Worm (Caenorhabditis elegans): ENCODE measurements around the gene sra-9.

Gene sra-9

DNA sequence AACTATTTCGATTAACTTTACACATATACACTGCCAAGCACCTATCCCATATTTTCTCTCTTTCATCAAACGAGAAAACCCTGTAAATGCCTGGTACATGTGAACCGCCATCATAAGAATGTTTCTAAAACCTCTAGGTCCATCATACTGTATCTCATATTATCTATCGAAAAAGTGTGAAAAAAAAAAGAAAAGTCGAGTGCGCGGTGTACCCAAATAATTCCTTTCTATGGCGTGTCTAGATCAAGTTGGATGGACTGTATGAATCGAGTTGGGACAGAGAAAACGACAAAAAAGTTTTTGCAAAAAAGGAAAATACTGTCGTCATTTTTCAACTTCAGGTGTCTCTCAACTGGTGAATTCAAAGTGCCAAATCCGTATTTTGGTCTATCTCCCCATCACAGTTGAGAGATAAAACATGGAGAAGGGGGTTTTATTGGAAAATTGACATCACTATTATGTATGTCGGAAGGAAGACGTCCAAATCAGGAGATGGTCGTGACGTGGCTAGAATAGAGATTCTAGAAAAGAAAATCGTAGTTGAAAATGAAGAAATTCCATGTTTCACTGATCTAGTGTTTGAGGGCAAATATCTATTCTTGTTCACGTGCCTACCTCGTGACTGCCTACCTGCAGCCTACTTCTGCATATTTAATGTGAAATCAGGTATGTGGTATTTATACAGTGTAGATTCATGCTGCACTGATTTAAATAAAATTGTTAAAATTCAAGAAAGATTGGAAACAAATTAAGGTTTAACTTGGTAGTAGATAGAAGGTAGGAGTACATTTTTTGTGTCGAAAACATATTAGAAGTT lies 38.7 kb upstream of the sra-9 start (continued):
- peak; percentile 63 for TF ChIP-seq snu-23 (GFP tag; optimal IDR thresholded peaks at IDR 0.05)
- no peak for TF ChIP-seq mef-2 (tag; optimal IDR thresholded peaks at IDR 0.05)
- peak; percentile 24 for TF ChIP-seq nhr-47 (tag; optimal IDR thresholded peaks at IDR 0.05)
- TF ChIP-seq lin-39 (tag; optimal IDR thresholded peaks at IDR 0.05): no peak
- TF ChIP-seq alr-1 (tag; optimal IDR thresholded peaks at IDR 0.05; ENCODE audit: borderline replicate concordance): no peak
- TF ChIP-seq ceh-90 (tag; optimal IDR thresholded peaks at IDR 0.05): no peak
- TF ChIP-seq elt-3 (tag; optimal IDR thresholded peaks at IDR 0.05): peak in 2 of 6 experiments; percentile 1 to 45
- peak in 1 of 2 experiments; percentile 7 for TF ChIP-seq lin-35 (GFP tag; optimal IDR thresholded peaks at IDR 0.05)
- no peak for TF ChIP-seq nhr-77 (tag; optimal IDR thresholded peaks at IDR 0.05)
- no peak for TF ChIP-seq sptf-1 (tag; optimal IDR thresholded peaks at IDR 0.05)
- TF ChIP-seq ztf-4 (tag; optimal IDR thresholded peaks at IDR 0.05): no peak
- TF ChIP-seq unc-98 (GFP tag; IDR thresholded peaks at IDR 0.05): no peak
- TF ChIP-seq mdl-1 (tag; optimal IDR thresholded peaks at IDR 0.05): no peak
- no peak for TF ChIP-seq xbp-1 (tag; optimal IDR thresholded peaks at IDR 0.05)
- no peak for TF ChIP-seq ceh-8 (GFP tag; optimal IDR thresholded peaks at IDR 0.05)
- no peak for TF ChIP-seq unc-130 (tag; optimal IDR thresholded peaks at IDR 0.05)
- TF ChIP-seq nhr-90 (tag; optimal IDR thresholded peaks at IDR 0.05; ENCODE audit: poor library complexity): peak; percentile 54
- peak; percentile 36; the same call in 1 of the 2 replicates for TF ChIP-seq grh-1 (GFP tag; IDR thresholded peaks at IDR 0.05)
- TF ChIP-seq zag-1 (tag; optimal IDR thresholded peaks at IDR 0.05): no peak
- no peak for TF ChIP-seq nhr-12 (tag; optimal IDR thresholded peaks at IDR 0.05)
- TF ChIP-seq skn-1 (tag; optimal IDR thresholded peaks at IDR 0.05): no peak
- TF ChIP-seq nhr-85 (tag): peak; percentile 96
- no peak for TF ChIP-seq ceh-88 (GFP tag; IDR thresholded peaks at IDR 0.05)
- no peak for TF ChIP-seq C04F5.9 (tag; optimal IDR thresholded peaks at IDR 0.05)
- no peak for TF ChIP-seq tbx-2 (tag; optimal IDR thresholded peaks at IDR 0.05)
- no peak for TF ChIP-seq aha-1 (tag; optimal IDR thresholded peaks at IDR 0.05)
- no peak for TF ChIP-seq ets-5 (GFP tag; IDR thresholded peaks at IDR 0.05)
- TF ChIP-seq hpl-2 (GFP tag; optimal IDR thresholded peaks at IDR 0.05): no peak
- TF ChIP-seq C16A3.4 (tag; optimal IDR thresholded peaks at IDR 0.05): no peak
- no peak for TF ChIP-seq fkh-4 (tag; optimal IDR thresholded peaks at IDR 0.05; ENCODE audit: borderline replicate concordance)
- no peak for TF ChIP-seq fkh-10 (GFP tag; optimal IDR thresholded peaks at IDR 0.05)
- TF ChIP-seq dpl-1 (GFP tag; optimal IDR thresholded peaks at IDR 0.05): no peak
- peak; percentile 58 for TF ChIP-seq lin-14 (GFP tag; optimal IDR thresholded peaks at IDR 0.05)
- TF ChIP-seq egl-27 (tag; optimal IDR thresholded peaks at IDR 0.05): no peak
- TF ChIP-seq dsc-1 (tag; optimal IDR thresholded peaks at IDR 0.05): no peak
- TF ChIP-seq Y116A8C.19 (tag; optimal IDR thresholded peaks at IDR 0.05; ENCODE audit: borderline replicate concordance): no peak
- no peak for TF ChIP-seq F16B12.6 (tag; optimal IDR thresholded peaks at IDR 0.05)
- TF ChIP-seq ama-1 (optimal IDR thresholded peaks at IDR 0.05): no peak
- peak; percentile 36 for TF ChIP-seq mep-1 (tag; optimal IDR thresholded peaks at IDR 0.05)
- peak in 1 of 2 experiments; percentile 58 for TF ChIP-seq lsy-2 (tag; optimal IDR thresholded peaks at IDR 0.05)
- TF ChIP-seq nhr-237 (tag; optimal IDR thresholded peaks at IDR 0.05): no peak
- no peak for TF ChIP-seq ces-1 (GFP tag; optimal IDR thresholded peaks at IDR 0.05)
- no peak for TF ChIP-seq ceh-82 (tag; optimal IDR thresholded peaks at IDR 0.05)
- TF ChIP-seq mab-9 (GFP tag; IDR thresholded peaks at IDR 0.05): no peak
- TF ChIP-seq tlp-1 (tag; optimal IDR thresholded peaks at IDR 0.05): no peak
- TF ChIP-seq unc-62 (GFP tag; optimal IDR thresholded peaks at IDR 0.05): no peak
- no peak for TF ChIP-seq ztf-11 (tag; optimal IDR thresholded peaks at IDR 0.05)

All from whole organism, L1 larva.